Worm (Caenorhabditis elegans) whole organism, L2 larva: ENCODE measurements around the gene R02D5.7.

Source experiments
- C34F6.9 ChIP-seq: fragments of 150-350 bp; optimal IDR thresholded peaks from 2 replicates; lab custom pipeline; 2014; ENCODE audit warnings: missing biosample characterization, missing genetic modification characterization
- F13H6.1 ChIP-seq: sonication (generic microtip); optimal IDR thresholded peaks from 2 replicates; lab custom pipeline; 2016; ENCODE audit warnings: missing genetic modification characterization, missing compliant biosample characterization
- R02D3.7 ChIP-seq: fragments of 150-350 bp; optimal IDR thresholded peaks from 2 replicates; lab custom pipeline; 2014; ENCODE audit warnings: missing biosample characterization, missing genetic modification characterization
- Y55F3AM.14 ChIP-seq: fragments of 200-800 bp; sonication (Bioruptor generic); optimal IDR thresholded peaks from 2 replicates; lab custom pipeline; 2018; ENCODE audit warnings: mild to moderate bottlenecking, missing genetic modification characterization, missing compliant biosample characterization
- ZK546.5 ChIP-seq: sonication (generic microtip); optimal IDR thresholded peaks from 2 replicates; lab custom pipeline; 2017; ENCODE audit warnings: missing biosample characterization, missing genetic modification characterization
- ama-1 ChIP-seq: fragments of 150-350 bp; optimal IDR thresholded peaks from 2 replicates; lab custom pipeline; 2018; ENCODE audit warnings: inconsistent platforms
- blmp-1 ChIP-seq: sonication (generic microtip); optimal IDR thresholded peaks from 2 replicates; lab custom pipeline; 2017; ENCODE audit warnings: missing genetic modification characterization, mild to moderate bottlenecking, missing compliant biosample characterization, antibody characterized with exemption, moderate library complexity; ENCODE audit not compliant: insufficient read depth
- ceh-16 ChIP-seq: fragments of 150-350 bp; optimal IDR thresholded peaks from 2 replicates; lab custom pipeline; 2014; ENCODE audit warnings: missing biosample characterization, missing genetic modification characterization
- crh-2 ChIP-seq: sonication (generic microtip); optimal IDR thresholded peaks from 2 replicates; lab custom pipeline; 2017; ENCODE audit warnings: missing biosample characterization, missing genetic modification characterization
- dmd-4 ChIP-seq: sonication (generic microtip); optimal IDR thresholded peaks from 2 replicates; lab custom pipeline; 2017; ENCODE audit warnings: missing biosample characterization, missing genetic modification characterization
- egl-27 ChIP-seq: sonication (generic microtip); optimal IDR thresholded peaks from 3 replicates; lab custom pipeline; 2017; ENCODE audit warnings: missing biosample characterization, missing genetic modification reagents, missing genetic modification characterization
- elt-1 ChIP-seq: fragments of 150-350 bp; optimal IDR thresholded peaks from 2 replicates; lab custom pipeline; 2014; ENCODE audit warnings: missing biosample characterization, missing genetic modification characterization
- elt-3 ChIP-seq: sonication (generic microtip); optimal IDR thresholded peaks from 2 replicates; lab custom pipeline; 2017; ENCODE audit warnings: missing biosample characterization, missing genetic modification characterization
- fos-1 ChIP-seq: fragments of 150-350 bp; optimal IDR thresholded peaks from 2 replicates; lab custom pipeline; 2014; ENCODE audit warnings: missing biosample characterization, missing genetic modification characterization
- gmeb-1 ChIP-seq: fragments of 150-350 bp; optimal IDR thresholded peaks from 2 replicates; lab custom pipeline; 2014; ENCODE audit warnings: missing biosample characterization, missing genetic modification characterization
- lin-13 ChIP-seq: fragments of 150-350 bp; optimal IDR thresholded peaks from 2 replicates; lab custom pipeline; 2014; ENCODE audit warnings: missing biosample characterization, missing genetic modification reagents, missing genetic modification characterization
- lin-39 ChIP-seq: fragments of 150-350 bp; optimal IDR thresholded peaks from 2 replicates; lab custom pipeline; 2014; ENCODE audit warnings: missing biosample characterization, missing genetic modification reagents, missing genetic modification characterization
- lsy-2 ChIP-seq, 2 experiments: fragments of 150-350 bp in 1 of 2; sonication (generic microtip) in 1 of 2; optimal IDR thresholded peaks; 2 replicates each; lab custom pipeline; 2014 to 2017; ENCODE audit warnings: missing biosample characterization in 2 of 2, missing genetic modification characterization in 2 of 2
- mab-5 ChIP-seq: fragments of 150-350 bp; optimal IDR thresholded peaks from 2 replicates; lab custom pipeline; 2014; ENCODE audit warnings: missing biosample characterization, missing genetic modification characterization
- mbf-1 ChIP-seq: sonication (generic microtip); optimal IDR thresholded peaks from 2 replicates; lab custom pipeline; 2017; ENCODE audit warnings: missing biosample characterization, missing genetic modification characterization
- mdl-1 ChIP-seq, 2 experiments: fragments of 150-350 bp in 1 of 2; sonication (generic microtip) in 1 of 2; optimal IDR thresholded peaks; 2 replicates each; lab custom pipeline; 2017; ENCODE audit warnings: missing biosample characterization in 2 of 2, missing genetic modification characterization in 2 of 2
- nhr-10 ChIP-seq: sonication (generic microtip); optimal IDR thresholded peaks from 2 replicates; lab custom pipeline; 2017; ENCODE audit warnings: missing biosample characterization, missing genetic modification characterization
- nhr-11 ChIP-seq: fragments of 150-350 bp; optimal IDR thresholded peaks from 2 replicates; lab custom pipeline; 2014; ENCODE audit warnings: missing biosample characterization, missing genetic modification characterization
- nhr-12 ChIP-seq: fragments of 150-350 bp; optimal IDR thresholded peaks from 2 replicates; lab custom pipeline; 2014; ENCODE audit warnings: missing biosample characterization, missing genetic modification characterization
- nhr-21 ChIP-seq: fragments of 150-350 bp; optimal IDR thresholded peaks from 2 replicates; lab custom pipeline; 2014; ENCODE audit warnings: missing biosample characterization, missing genetic modification characterization
- nhr-237 ChIP-seq: fragments of 150-350 bp; optimal IDR thresholded peaks from 2 replicates; lab custom pipeline; 2014; ENCODE audit warnings: missing biosample characterization, missing genetic modification characterization
- nhr-25 ChIP-seq: fragments of 150-350 bp; sonication (generic microtip); optimal IDR thresholded peaks from 3 replicates; lab custom pipeline; 2014; ENCODE audit warnings: missing biosample characterization, missing genetic modification characterization
- nhr-6 ChIP-seq: fragments of 150-350 bp; optimal IDR thresholded peaks from 2 replicates; lab custom pipeline; 2014; ENCODE audit warnings: missing biosample characterization, missing genetic modification characterization
- nhr-77 ChIP-seq: fragments of 150-350 bp; optimal IDR thresholded peaks from 2 replicates; lab custom pipeline; 2014; ENCODE audit warnings: missing biosample characterization, missing genetic modification characterization
- sem-4 ChIP-seq: fragments of 150-350 bp; optimal IDR thresholded peaks from 2 replicates; lab custom pipeline; 2014; ENCODE audit warnings: missing biosample characterization, missing genetic modification reagents, missing genetic modification characterization
- skn-1 ChIP-seq: sonication (generic microtip); optimal IDR thresholded peaks from 2 replicates; lab custom pipeline; 2017; ENCODE audit warnings: missing biosample characterization, missing genetic modification characterization
- sma-3 ChIP-seq: sonication (generic microtip); optimal IDR thresholded peaks from 2 replicates; lab custom pipeline; 2016; ENCODE audit warnings: missing genetic modification reagents, missing genetic modification characterization, missing compliant biosample characterization
- sma-9 ChIP-seq, 2 experiments: fragments of 150-350 bp in 1 of 2; sonication (generic microtip) in 1 of 2; optimal IDR thresholded peaks; 2 replicates each; lab custom pipeline; 2014 to 2016; ENCODE audit warnings: missing genetic modification characterization in 2 of 2, mild to moderate bottlenecking in 1 of 2, missing biosample characterization in 1 of 2, missing compliant biosample characterization in 1 of 2, missing genetic modification reagents in 1 of 2, moderate library complexity in 1 of 2
- snpc-4 ChIP-seq: fragments of 150-350 bp; optimal IDR thresholded peaks from 2 replicates; lab custom pipeline; 2014; ENCODE audit warnings: missing biosample characterization, missing genetic modification characterization
- unc-39 ChIP-seq: fragments of 150-350 bp; optimal IDR thresholded peaks from 2 replicates; lab custom pipeline; 2014; ENCODE audit warnings: missing biosample characterization, missing genetic modification characterization
- unc-55 ChIP-seq: fragments of 150-350 bp; sonication (generic microtip); optimal IDR thresholded peaks from 3 replicates; lab custom pipeline; 2014; ENCODE audit warnings: missing biosample characterization, missing genetic modification reagents, missing genetic modification characterization
- unc-62 ChIP-seq: fragments of 150-350 bp; optimal IDR thresholded peaks from 2 replicates; lab custom pipeline; 2014; ENCODE audit warnings: missing biosample characterization, missing genetic modification reagents, missing genetic modification characterization
- zag-1 ChIP-seq: fragments of 150-350 bp; optimal IDR thresholded peaks from 2 replicates; lab custom pipeline; 2014; ENCODE audit warnings: missing biosample characterization, missing genetic modification characterization
- ztf-1 ChIP-seq: fragments of 200-800 bp; sonication (Bioruptor generic); conservative IDR thresholded peaks from 2 replicates; pipeline ENCODE4 v1.3.6; 2022; ENCODE audit warnings: missing genetic modification characterization, missing compliant biosample characterization
- ztf-11 ChIP-seq: sonication (generic microtip); optimal IDR thresholded peaks from 2 replicates; lab custom pipeline; 2017; ENCODE audit warnings: missing biosample characterization, missing genetic modification characterization
- ztf-4 ChIP-seq: fragments of 150-350 bp; optimal IDR thresholded peaks from 2 replicates; lab custom pipeline; 2014; ENCODE audit warnings: missing biosample characterization, missing genetic modification characterization

R02D5.7 gene

DNA sequence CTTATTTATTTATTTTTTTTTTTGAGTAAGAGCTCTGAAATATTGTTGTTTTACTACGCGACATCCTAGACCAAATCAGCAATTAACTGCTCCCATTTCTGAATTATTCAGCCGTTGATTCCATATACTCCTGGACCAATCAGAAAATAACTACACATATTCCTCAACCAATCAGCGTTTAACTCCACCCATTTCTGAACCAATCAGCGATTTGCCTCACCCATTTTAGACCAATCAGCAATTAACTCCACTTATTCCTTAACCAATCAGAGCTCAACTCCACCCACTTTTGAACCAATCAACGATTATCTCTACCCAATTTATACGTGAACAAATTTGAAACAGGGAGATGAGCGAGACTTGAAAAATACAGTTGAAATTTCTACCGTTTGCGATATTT lies 12.4 kb upstream of the R02D5.7 start:
- TF ChIP-seq mdl-1 (tag; optimal IDR thresholded peaks at IDR 0.05; lab: Kevin White, UChicago) (no peak), R02D3.7 (tag; lab: Kevin White, UChicago) (no peak), skn-1 (tag; lab: Kevin White, UChicago) (no peak), egl-27 (no peak), elt-1 (tag; lab: Kevin White, UChicago) (no peak)

DNA sequence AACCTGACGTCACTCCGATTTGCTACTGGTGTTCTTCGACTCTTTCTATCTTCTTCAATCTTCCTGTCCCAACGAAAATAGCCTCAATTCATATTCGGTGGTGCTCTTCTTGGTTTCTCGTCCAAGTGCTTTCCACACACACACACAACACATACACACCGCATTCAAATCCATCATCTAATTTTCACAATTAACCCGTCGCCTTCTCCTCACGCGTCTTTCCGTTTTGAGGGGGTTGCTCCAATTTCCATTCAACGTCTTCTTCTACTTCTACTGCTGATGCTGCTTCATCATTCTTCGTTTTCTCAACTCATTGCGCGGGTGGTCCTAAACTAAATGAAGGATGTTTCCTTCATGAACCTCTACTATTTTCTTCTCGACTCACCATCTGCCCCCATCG lies 9.8 kb upstream of the R02D5.7 start:
- no peak for TF ChIP-seq nhr-21 (tag; lab: Kevin White, UChicago)
- TF ChIP-seq lsy-2 (tag; optimal IDR thresholded peaks at IDR 0.05; lab: Kevin White, UChicago), result no peak
- TF ChIP-seq ztf-11 (tag; lab: Kevin White, UChicago), result no peak
- TF ChIP-seq sma-3 (GFP tag; lab: Kevin White, UChicago), result no peak
- TF ChIP-seq lin-13 (GFP tag; lab: Kevin White, UChicago), result no peak
- no peak for TF ChIP-seq sma-9 (GFP tag; optimal IDR thresholded peaks at IDR 0.05; lab: Kevin White, UChicago)
- no peak for TF ChIP-seq sma-9 (tag; optimal IDR thresholded peaks at IDR 0.05; lab: Kevin White, UChicago)
- TF ChIP-seq nhr-77 (tag; lab: Kevin White, UChicago), result no peak
- no peak for TF ChIP-seq elt-1 (tag; lab: Kevin White, UChicago)
- no peak for TF ChIP-seq dmd-4 (tag; lab: Kevin White, UChicago)
- TF ChIP-seq sem-4 (tag; lab: Kevin White, UChicago), result no peak
- no peak for TF ChIP-seq mab-5
- no peak for TF ChIP-seq mdl-1 (tag; optimal IDR thresholded peaks at IDR 0.05; lab: Kevin White, UChicago)
- no peak for TF ChIP-seq nhr-6

DNA sequence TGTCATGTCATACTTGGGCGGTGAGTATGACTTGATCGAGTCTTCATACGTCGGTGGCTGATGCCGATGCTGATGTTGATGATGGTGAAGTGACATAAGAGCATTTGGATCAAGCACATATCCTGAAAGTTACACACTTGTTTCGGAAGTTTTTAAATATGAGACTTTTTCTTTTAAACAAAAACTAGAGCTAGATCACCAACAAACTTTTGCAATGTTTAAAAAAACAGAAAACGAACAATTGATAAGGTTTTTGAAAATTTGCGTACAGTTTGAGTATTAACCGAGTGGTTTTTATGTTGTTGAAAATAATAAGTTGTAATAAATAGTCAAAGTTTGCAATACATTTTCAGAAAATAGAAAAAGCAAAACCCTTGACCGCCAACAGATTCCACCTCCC lies 3.3 kb upstream of the R02D5.7 start, which contains the start of gene R02D5.4:
R02D5.4 (minus strand) TSS at position 101 of the 400 bp plus-strand sequence.
- TF ChIP-seq nhr-237 (tag; lab: Kevin White, UChicago) (no peak), unc-39 (tag; lab: Kevin White, UChicago) (no peak), ama-1 (lab: Kevin White, UChicago) (no peak), lin-39 (tag; lab: Kevin White, UChicago) (no peak), nhr-25 (tag; lab: Kevin White, UChicago) (no peak), snpc-4 (tag; lab: Kevin White, UChicago) (no peak), ztf-1 (GFP tag; lab: Robert Waterston, UW) (no peak), nhr-77 (tag; lab: Kevin White, UChicago) (no peak), crh-2 (tag; lab: Kevin White, UChicago) (no peak), nhr-10 (tag; lab: Kevin White, UChicago) (no peak), blmp-1 (no peak), unc-55 (GFP tag; lab: Kevin White, UChicago) (no peak), gmeb-1 (tag; lab: Kevin White, UChicago) (no peak), elt-1 (tag; lab: Kevin White, UChicago) (no peak), lsy-2 (tag; optimal IDR thresholded peaks at IDR 0.05; lab: Kevin White, UChicago) (no peak), skn-1 (tag; lab: Kevin White, UChicago) (no peak), mbf-1 (tag; lab: Kevin White, UChicago) (no peak), sem-4 (tag; lab: Kevin White, UChicago) (no peak), zag-1 (tag; lab: Kevin White, UChicago) (no peak)

DNA sequence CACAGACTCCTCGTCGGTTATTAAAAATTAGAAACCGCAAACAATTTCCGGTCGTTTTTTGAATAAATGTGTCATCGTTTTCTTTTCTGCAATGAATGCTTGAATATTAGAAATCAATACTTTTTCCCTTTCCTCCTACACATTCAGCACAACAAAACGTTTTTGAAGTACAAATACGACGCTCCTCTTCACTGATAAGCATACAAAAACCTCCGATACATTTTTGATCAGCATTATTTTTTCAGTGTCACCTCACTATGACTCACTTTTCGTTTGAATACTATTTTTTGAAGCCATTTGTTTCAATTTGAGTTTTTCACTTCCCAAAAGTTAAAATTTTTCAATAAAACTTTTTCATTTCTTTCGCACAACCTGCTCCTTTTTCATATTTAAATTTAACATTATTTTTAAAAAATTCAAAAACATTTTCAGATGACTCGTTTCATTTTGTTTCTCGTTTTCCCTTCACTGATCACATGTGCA lies 1.5 kb upstream of the R02D5.7 start, which contains the start of gene R02D5.3:
R02D5.3 (plus strand) TSS at position 433 of the 483 bp plus-strand sequence.
- peak; percentile 61 for TF ChIP-seq skn-1 (tag; lab: Kevin White, UChicago)
- TF ChIP-seq Y55F3AM.14 (GFP tag; lab: Kevin White, UChicago), result no peak
- TF ChIP-seq fos-1 (tag; lab: Kevin White, UChicago), result peak; percentile 96

DNA sequence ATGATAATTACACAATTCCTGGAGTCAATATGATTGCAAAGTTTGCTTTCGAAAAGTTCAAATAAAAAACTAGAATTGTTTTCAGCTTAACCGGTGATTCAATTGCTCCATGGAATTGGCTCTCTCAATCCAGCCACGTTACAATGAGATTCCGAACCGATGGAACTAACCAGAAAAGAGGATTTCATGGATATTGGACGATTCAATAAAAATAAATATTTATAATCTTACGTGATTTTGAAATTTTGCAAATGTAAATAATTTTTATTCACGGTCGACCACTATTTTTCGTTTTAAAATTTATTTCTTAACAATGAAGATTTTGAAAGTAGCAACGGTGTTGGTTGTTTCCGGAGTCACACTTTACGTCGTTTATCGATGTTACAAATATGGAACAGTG lies 686 bp upstream of the R02D5.7 start, which contains the start of gene R02D5.10:
R02D5.10 (plus strand) TSS at position 301 of the 400 bp plus-strand sequence.
- TF ChIP-seq ZK546.5 (tag; lab: Kevin White, UChicago), result no peak
- TF ChIP-seq elt-1 (tag; lab: Kevin White, UChicago), result no peak
- no peak for TF ChIP-seq sma-3 (GFP tag; lab: Kevin White, UChicago)
- TF ChIP-seq nhr-12 (tag; lab: Kevin White, UChicago), result no peak
- no peak for TF ChIP-seq elt-3 (tag; lab: Kevin White, UChicago)
- no peak for TF ChIP-seq nhr-25 (tag; lab: Kevin White, UChicago)
- TF ChIP-seq ztf-4, result no peak
- TF ChIP-seq unc-62 (GFP tag; lab: Kevin White, UChicago), result no peak
- TF ChIP-seq C34F6.9 (tag; lab: Kevin White, UChicago), result no peak
- TF ChIP-seq sem-4 (tag; lab: Kevin White, UChicago), result no peak
- no peak for TF ChIP-seq mab-5
- no peak for TF ChIP-seq skn-1 (tag; lab: Kevin White, UChicago)
- no peak for TF ChIP-seq nhr-10 (tag; lab: Kevin White, UChicago)
- no peak for TF ChIP-seq ceh-16 (tag; lab: Kevin White, UChicago)
- TF ChIP-seq F13H6.1 (tag; lab: Kevin White, UChicago), result no peak
- no peak for TF ChIP-seq nhr-77 (tag; lab: Kevin White, UChicago)
- no peak for TF ChIP-seq nhr-11 (tag; lab: Kevin White, UChicago)
